Worm (Caenorhabditis elegans): Measurements from ENCODE around the gene T24C2.3.

T24C2.3 gene

ce11 chrX:14560297-14560680, 17.0 kb downstream of the T24C2.3 start (continued):
- TF ChIP-seq nhr-80 (tag; optimal IDR thresholded peaks at IDR 0.05) (peak; percentile 99), lin-26 (GFP tag; IDR thresholded peaks at IDR 0.05) (peak; percentile 46; the same call in 1 of the 2 replicates), dpff-1 (tag; optimal IDR thresholded peaks at IDR 0.05) (no peak), dox-1 (GFP tag; IDR thresholded peaks at IDR 0.05) (peak; percentile 58), ztf-25 (GFP tag; IDR thresholded peaks at IDR 0.05) (no peak), B0035.1 (tag; optimal IDR thresholded peaks at IDR 0.05) (no peak), lir-1 (GFP tag; conservative IDR thresholded peaks at IDR 0.05) (no peak), sdz-38 (tag; optimal IDR thresholded peaks at IDR 0.05) (no peak), pbrm-1 (GFP tag; IDR thresholded peaks at IDR 0.05) (0 out of 2 replicates have a peak, but pooled peaks have one; percentile 66), K12H6.12 (tag; optimal IDR thresholded peaks at IDR 0.05) (peak; percentile 68), ztf-28 (GFP tag; IDR thresholded peaks at IDR 0.05) (no peak), ZK185.1 (tag; optimal IDR thresholded peaks at IDR 0.05; ENCODE audit: poor library complexity, severe bottlenecking) (peak; percentile 49), gei-17 (GFP tag; optimal IDR thresholded peaks at IDR 0.05) (peak; percentile 67), Y95B8A.8 (GFP tag; IDR thresholded peaks at IDR 0.05) (no peak), cebp-1 (GFP tag; IDR thresholded peaks at IDR 0.05) (peak; percentile 48; the same call in 1 of the 2 replicates), cebp-1 (tag; optimal IDR thresholded peaks at IDR 0.05) (peak; percentile 90), athp-1 (tag; optimal IDR thresholded peaks at IDR 0.05) (no peak), tlf-1 (GFP tag; optimal IDR thresholded peaks at IDR 0.05) (peak; percentile 66), F55B11.4 (tag; optimal IDR thresholded peaks at IDR 0.05; ENCODE audit: borderline replicate concordance, insufficient read depth) (no peak), Y56A3A.18 (GFP tag; IDR thresholded peaks at IDR 0.05) (peak; percentile 45; the same call in 1 of the 2 replicates), F22D6.2 (tag; optimal IDR thresholded peaks at IDR 0.05) (peak; percentile 32), attf-3 (GFP tag; conservative IDR thresholded peaks at IDR 0.05) (no peak), ztf-3 (GFP tag; optimal IDR thresholded peaks at IDR 0.05) (peak; percentile 10), repo-1 (tag; optimal IDR thresholded peaks at IDR 0.05) (peak; percentile 53), unc-62 (GFP tag; optimal IDR thresholded peaks at IDR 0.05) (peak; percentile 70), attf-5 (GFP tag; optimal IDR thresholded peaks at IDR 0.05) (peak; percentile 60), hmg-1.2 (GFP tag; IDR thresholded peaks at IDR 0.05) (peak; percentile 59; the same call in 1 of the 2 replicates), rec-8 (tag; optimal IDR thresholded peaks at IDR 0.05) (no peak), bed-2 (GFP tag; IDR thresholded peaks at IDR 0.05) (no peak), madf-6 (GFP tag; IDR thresholded peaks at IDR 0.05) (no peak), nhr-120 (GFP tag; IDR thresholded peaks at IDR 0.05) (no peak), pha-4 (tag; optimal IDR thresholded peaks at IDR 0.05) (peak; percentile 83), unc-130 (GFP tag; optimal IDR thresholded peaks at IDR 0.05) (no peak), ztf-22 (GFP tag; optimal IDR thresholded peaks at IDR 0.05) (peak; percentile 14), Y53F4B.3 (GFP tag; IDR thresholded peaks at IDR 0.05) (no peak), die-1 (tag; optimal IDR thresholded peaks at IDR 0.05) (peak; percentile 68), B0019.2 (GFP tag; conservative IDR thresholded peaks at IDR 0.05) (no peak), snpc-1.1 (tag; optimal IDR thresholded peaks at IDR 0.05; ENCODE audit: insufficient read depth) (no peak)

- TF ChIP-seq ztf-22 (GFP tag; optimal IDR thresholded peaks at IDR 0.05) (peak; percentile 48), nhr-80 (tag; optimal IDR thresholded peaks at IDR 0.05) (peak; percentile 61), zfh-2 (GFP tag; conservative IDR thresholded peaks at IDR 0.05) (peak; percentile 78), zim-3 (tag; optimal IDR thresholded peaks at IDR 0.05) (peak; percentile 23), nhr-179 (tag; optimal IDR thresholded peaks at IDR 0.05) (no peak), mes-4 (tag; optimal IDR thresholded peaks at IDR 0.05) (no peak), B0336.3 (GFP tag; IDR thresholded peaks at IDR 0.05) (no peak), somi-1 (GFP tag; optimal IDR thresholded peaks at IDR 0.05) (peak; percentile 65), egrh-3 (GFP tag; IDR thresholded peaks at IDR 0.05) (0 out of 2 replicates have a peak, but pooled peaks have one; percentile 9), T07F8.4 (tag; optimal IDR thresholded peaks at IDR 0.05) (no peak), dox-1 (GFP tag; IDR thresholded peaks at IDR 0.05) (peak; percentile 64), snpc-4 (GFP tag; optimal IDR thresholded peaks at IDR 0.05) (no peak), snpc-4 (tag; optimal IDR thresholded peaks at IDR 0.05) (peak in 1 of 4 experiments; percentile 12), mcd-1 (GFP tag; IDR thresholded peaks at IDR 0.05) (peak; percentile 36; the same call in 1 of the 2 replicates), ztf-26 (tag; optimal IDR thresholded peaks at IDR 0.05) (no peak)
These were observed 18.2 kb downstream of the T24C2.3 start for ce11 chrX:14561416-14561973.

Data from whole organism, young adult.